Worm (Caenorhabditis elegans) whole organism, young adult: ENCODE results near the gene dao-6.

Experiments used
- ets-4 ChIP-seq: fragments of 200-800 bp; sonication (Bioruptor generic); optimal IDR thresholded peaks from 2 replicates; lab custom pipeline; 2018; ENCODE audit warnings: mild to moderate bottlenecking, missing genetic modification characterization, missing compliant biosample characterization
- lsl-1 ChIP-seq: fragments of 200-800 bp; sonication (Bioruptor generic); optimal IDR thresholded peaks from 2 replicates; lab custom pipeline; 2018; ENCODE audit warnings: mild to moderate bottlenecking, missing genetic modification characterization, moderate library complexity, missing compliant biosample characterization
- mcd-1 ChIP-seq: fragments of 200-800 bp; sonication (Bioruptor generic); IDR thresholded peaks from 2 replicates; pipeline ENCODE4 v1.3.6; 2022; ENCODE audit warnings: missing genetic modification reagents, missing genetic modification characterization, missing compliant biosample characterization
- ztf-28 ChIP-seq: fragments of 200-800 bp; sonication (Bioruptor generic); IDR thresholded peaks from 2 replicates; pipeline ENCODE4 v1.3.6; 2022; ENCODE audit warnings: missing genetic modification reagents, missing genetic modification characterization, missing compliant biosample characterization

DNA sequence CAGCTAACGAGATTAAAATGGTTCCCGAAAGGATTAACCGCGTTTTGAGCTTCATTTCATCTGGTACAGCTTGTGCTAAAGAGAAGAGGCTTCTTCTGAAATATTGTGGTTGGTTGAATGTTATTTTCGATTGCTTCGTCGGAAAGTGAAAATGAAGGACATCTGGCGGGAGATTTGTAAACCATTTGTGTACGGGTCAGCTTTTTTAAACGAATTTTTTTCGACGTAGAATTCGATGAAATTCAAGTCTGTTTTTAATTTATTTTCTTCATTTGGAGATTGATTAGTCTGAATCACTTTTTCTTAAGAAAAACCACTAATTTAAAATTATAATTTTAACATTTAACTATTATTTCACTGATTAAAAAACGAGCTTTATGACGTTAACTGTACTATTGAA, 44.3 kb upstream of the dao-6 start, which contains the start of gene sqv-3:
- TF ChIP-seq ets-4 (GFP tag; lab: Kevin White, UChicago) (no peak), ztf-28 (GFP tag; lab: Robert Waterston, UW) (no peak), mcd-1 (GFP tag; lab: Robert Waterston, UW) (no peak), lsl-1 (GFP tag; lab: Kevin White, UChicago) (no peak)
